Worm (Caenorhabditis elegans): ENCODE results near the gene srw-89.

srw-89 gene

ce11 chrV:4016780-4017179 lies at the start of gene srw-89:
srw-89 (plus strand) TSS chrV:4017080.
- TF ChIP-seq T23F11.4 (GFP tag; optimal IDR thresholded peaks at IDR 0.05), result no peak
- no peak for TF ChIP-seq ref-2 (tag; optimal IDR thresholded peaks at IDR 0.05)
- no peak for TF ChIP-seq pqm-1 (tag; optimal IDR thresholded peaks at IDR 0.05)
- TF ChIP-seq nhr-232 (tag; optimal IDR thresholded peaks at IDR 0.05), result no peak
- TF ChIP-seq ceh-48 (tag; optimal IDR thresholded peaks at IDR 0.05), result no peak
- TF ChIP-seq pros-1 (tag; optimal IDR thresholded peaks at IDR 0.05), result no peak
- no peak for TF ChIP-seq dve-1 (tag; optimal IDR thresholded peaks at IDR 0.05)
- TF ChIP-seq pha-4 (tag; optimal IDR thresholded peaks at IDR 0.05), result no peak
- TF ChIP-seq unc-3 (GFP tag; conservative IDR thresholded peaks at IDR 0.05), result no peak
- TF ChIP-seq unc-3 (tag; optimal IDR thresholded peaks at IDR 0.05), result no peak
- TF ChIP-seq ceh-24 (tag; optimal IDR thresholded peaks at IDR 0.05), result no peak
- no peak for TF ChIP-seq lim-6 (tag; optimal IDR thresholded peaks at IDR 0.05)
- no peak for TF ChIP-seq fkh-6 (tag; optimal IDR thresholded peaks at IDR 0.05)
- no peak for TF ChIP-seq hlh-30 (tag; optimal IDR thresholded peaks at IDR 0.05; ENCODE audit: insufficient read depth)
- TF ChIP-seq eyg-1 (tag; optimal IDR thresholded peaks at IDR 0.05), result no peak
- no peak for TF ChIP-seq pat-9 (tag; optimal IDR thresholded peaks at IDR 0.05)
- TF ChIP-seq elt-4 (tag; optimal IDR thresholded peaks at IDR 0.05), result no peak
- no peak for TF ChIP-seq sox-4 (tag; optimal IDR thresholded peaks at IDR 0.05)
- TF ChIP-seq nhr-11 (tag; optimal IDR thresholded peaks at IDR 0.05), result no peak
- TF ChIP-seq elt-2 (tag; optimal IDR thresholded peaks at IDR 0.05), result no peak

ce11 chrV:3967762-3968161 lies 49.1 kb upstream of the srw-89 start, which contains the start of gene cyp-34A8:
cyp-34A8 (minus strand) TSS chrV:3967823.
- no peak for TF ChIP-seq K02D7.2 (tag; optimal IDR thresholded peaks at IDR 0.05)
- no peak for TF ChIP-seq ceh-14 (tag; optimal IDR thresholded peaks at IDR 0.05)
- TF ChIP-seq hlh-6 (tag; optimal IDR thresholded peaks at IDR 0.05), result no peak
- no peak for TF ChIP-seq lin-11 (tag; optimal IDR thresholded peaks at IDR 0.05)
- no peak for TF ChIP-seq sox-2 (GFP tag; IDR thresholded peaks at IDR 0.05)
- no peak for TF ChIP-seq K09A11.1 (tag; optimal IDR thresholded peaks at IDR 0.05; ENCODE audit: insufficient read depth)
- TF ChIP-seq unc-55 (GFP tag; optimal IDR thresholded peaks at IDR 0.05), result no peak
- no peak for TF ChIP-seq odd-2 (tag; optimal IDR thresholded peaks at IDR 0.05)
- no peak for TF ChIP-seq pag-3 (tag; optimal IDR thresholded peaks at IDR 0.05; ENCODE audit: borderline replicate concordance)
- no peak for TF ChIP-seq unc-86 (tag; optimal IDR thresholded peaks at IDR 0.05)
- no peak for TF ChIP-seq hlh-8 (tag; optimal IDR thresholded peaks at IDR 0.05)
- no peak for TF ChIP-seq ama-1 (optimal IDR thresholded peaks at IDR 0.05)
- no peak for TF ChIP-seq ref-2 (tag; optimal IDR thresholded peaks at IDR 0.05)
- no peak for TF ChIP-seq mec-3 (tag; optimal IDR thresholded peaks at IDR 0.05; ENCODE audit: borderline replicate concordance)

ce11 chrV:3968929-3969328 lies 48.0 kb upstream of the srw-89 start:
- TF ChIP-seq syd-9 (tag; optimal IDR thresholded peaks at IDR 0.05), result no peak
- no peak for TF ChIP-seq ceh-31 (tag; optimal IDR thresholded peaks at IDR 0.05)
- no peak for TF ChIP-seq elt-4 (tag; optimal IDR thresholded peaks at IDR 0.05)
- no peak for TF ChIP-seq fax-1 (tag; optimal IDR thresholded peaks at IDR 0.05)
- no peak for TF ChIP-seq hlh-6 (tag; optimal IDR thresholded peaks at IDR 0.05)
- TF ChIP-seq unc-86 (tag; optimal IDR thresholded peaks at IDR 0.05), result no peak
- no peak for TF ChIP-seq dmd-4 (tag; optimal IDR thresholded peaks at IDR 0.05; ENCODE audit: borderline replicate concordance)
- TF ChIP-seq ceh-48 (tag; optimal IDR thresholded peaks at IDR 0.05), result no peak
- no peak for TF ChIP-seq lin-11 (tag; optimal IDR thresholded peaks at IDR 0.05)
- TF ChIP-seq hlh-13 (GFP tag; optimal IDR thresholded peaks at IDR 0.05), result no peak
- no peak for TF ChIP-seq C08G9.2 (tag; optimal IDR thresholded peaks at IDR 0.05)
- no peak for TF ChIP-seq rnt-1 (tag; optimal IDR thresholded peaks at IDR 0.05)
- no peak for TF ChIP-seq ceh-2 (tag; optimal IDR thresholded peaks at IDR 0.05)
- TF ChIP-seq hlh-30 (tag; optimal IDR thresholded peaks at IDR 0.05; ENCODE audit: insufficient read depth), result no peak
- no peak for TF ChIP-seq lim-6 (tag; optimal IDR thresholded peaks at IDR 0.05)
- TF ChIP-seq sox-2 (GFP tag; IDR thresholded peaks at IDR 0.05), result no peak
- no peak for TF ChIP-seq ceh-14 (tag; optimal IDR thresholded peaks at IDR 0.05)
- no peak for TF ChIP-seq ceh-45 (GFP tag; IDR thresholded peaks at IDR 0.05)
- TF ChIP-seq eyg-1 (tag; optimal IDR thresholded peaks at IDR 0.05), result no peak
